Worm (Caenorhabditis elegans): Measurements from ENCODE around the gene F53C3.6.

Gene F53C3.6

DNA sequence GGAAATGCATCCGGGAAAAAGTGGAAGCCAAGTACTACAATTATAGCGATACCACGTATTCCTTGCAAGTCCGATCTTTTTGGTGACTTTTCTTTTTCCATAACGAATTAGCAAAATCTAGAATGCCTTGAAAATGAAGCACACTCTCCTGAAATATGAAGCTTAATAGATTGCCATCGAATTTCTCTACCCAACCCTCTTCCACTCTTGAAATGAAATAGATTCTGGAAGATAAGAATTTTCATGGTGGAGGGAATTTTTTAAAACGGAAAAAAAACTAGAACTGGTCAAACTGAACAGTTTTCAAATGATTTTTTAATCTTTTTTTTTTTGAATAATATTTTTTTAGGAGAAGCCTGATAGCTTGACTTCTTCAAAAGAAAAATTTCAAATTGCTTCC lies 37.1 kb upstream of the F53C3.6 start, which contains the start of gene oac-11:
oac-11 (minus strand) TSS at position 101 of the 400 bp plus-strand sequence.
- TF ChIP-seq egl-18 (GFP tag; IDR thresholded peaks at IDR 0.05) (no peak), nfyb-1 (GFP tag; IDR thresholded peaks at IDR 0.05) (no peak), xnd-1 (tag; optimal IDR thresholded peaks at IDR 0.05) (no peak), cebp-2 (GFP tag; IDR thresholded peaks at IDR 0.05) (no peak), sea-2 (GFP tag; IDR thresholded peaks at IDR 0.05) (no peak), lir-1 (GFP tag; conservative IDR thresholded peaks at IDR 0.05) (no peak), F52B5.7 (tag; optimal IDR thresholded peaks at IDR 0.05) (no peak), lin-26 (GFP tag; IDR thresholded peaks at IDR 0.05) (no peak), lsy-27 (tag; optimal IDR thresholded peaks at IDR 0.05; ENCODE audit: borderline replicate concordance, insufficient read depth) (no peak)

DNA sequence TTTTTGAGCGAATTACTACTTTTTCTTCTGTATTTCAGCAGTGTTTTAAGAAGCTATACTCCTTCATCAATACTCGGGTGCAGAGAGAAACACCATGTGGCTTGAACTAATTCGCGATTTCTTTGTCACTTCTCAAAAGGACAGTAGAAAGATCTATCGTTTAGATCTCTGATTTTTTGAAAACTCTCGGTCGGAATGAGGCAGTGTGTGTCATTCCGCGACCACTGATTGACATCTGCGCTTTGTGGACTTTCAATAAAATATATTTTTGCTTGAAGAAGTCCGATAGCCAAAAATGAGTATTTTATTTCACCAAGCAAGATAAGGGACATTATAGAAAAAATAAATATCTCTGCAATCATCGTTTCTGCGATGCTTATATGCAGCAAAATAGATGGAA lies 35.9 kb upstream of the F53C3.6 start:
- no peak for TF ChIP-seq ceh-91 (GFP tag; IDR thresholded peaks at IDR 0.05)
- TF ChIP-seq egrh-3 (GFP tag; IDR thresholded peaks at IDR 0.05) = no peak
- no peak for TF ChIP-seq F57C9.4 (tag; optimal IDR thresholded peaks at IDR 0.05)
- no peak for TF ChIP-seq tbx-9 (tag; optimal IDR thresholded peaks at IDR 0.05; ENCODE audit: borderline replicate concordance)
- TF ChIP-seq attf-3 (GFP tag; conservative IDR thresholded peaks at IDR 0.05) = no peak
- TF ChIP-seq ztf-18 (tag; optimal IDR thresholded peaks at IDR 0.05) = no peak
- TF ChIP-seq akir-1 (GFP tag; optimal IDR thresholded peaks at IDR 0.05) = no peak
- no peak for TF ChIP-seq rcor-1 (GFP tag; IDR thresholded peaks at IDR 0.05)
- TF ChIP-seq tlf-1 (GFP tag; optimal IDR thresholded peaks at IDR 0.05) = no peak
- no peak for TF ChIP-seq hlh-12 (tag; optimal IDR thresholded peaks at IDR 0.05)
- no peak for TF ChIP-seq lin-26 (GFP tag; IDR thresholded peaks at IDR 0.05)
- no peak for TF ChIP-seq B0261.1 (tag; optimal IDR thresholded peaks at IDR 0.05)
- no peak for TF ChIP-seq rec-8 (tag; optimal IDR thresholded peaks at IDR 0.05)
- TF ChIP-seq snpc-3.4 (tag; optimal IDR thresholded peaks at IDR 0.05) = no peak
- no peak for TF ChIP-seq B0035.1 (tag; optimal IDR thresholded peaks at IDR 0.05)
- TF ChIP-seq C06A6.2 (GFP tag; conservative IDR thresholded peaks at IDR 0.05) = no peak
- no peak for TF ChIP-seq nfya-1 (tag; optimal IDR thresholded peaks at IDR 0.05; ENCODE audit: borderline replicate concordance, insufficient read depth)
- TF ChIP-seq ztf-28 (GFP tag; IDR thresholded peaks at IDR 0.05) = no peak

DNA sequence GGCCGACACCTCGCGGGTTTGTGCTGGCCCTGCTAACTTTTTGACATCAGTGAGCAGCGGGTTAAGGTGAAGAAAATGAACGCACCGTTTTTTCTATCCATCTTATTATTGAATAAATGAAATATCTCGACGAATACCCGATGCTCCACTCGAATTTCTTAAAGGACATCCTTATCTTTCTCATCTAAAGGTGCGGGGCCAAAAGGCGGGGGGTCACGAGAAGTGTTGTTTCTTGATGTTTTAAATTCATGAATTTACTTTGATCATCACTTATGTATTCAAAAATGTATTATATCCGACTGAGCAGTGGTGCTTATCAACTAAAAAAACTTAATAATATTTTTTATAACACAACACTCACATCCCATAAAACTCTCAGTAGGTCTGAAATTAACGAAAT lies 33.3 kb upstream of the F53C3.6 start, which contains the start of gene nhr-261:
nhr-261 (minus strand) TSS at position 101 of the 400 bp plus-strand sequence.
- TF ChIP-seq attf-6 (GFP tag; IDR thresholded peaks at IDR 0.05) (no peak), K11D2.4 (GFP tag; IDR thresholded peaks at IDR 0.05) (no peak), gei-17 (GFP tag; optimal IDR thresholded peaks at IDR 0.05) (no peak), attf-5 (GFP tag; optimal IDR thresholded peaks at IDR 0.05) (no peak), B0019.2 (GFP tag; conservative IDR thresholded peaks at IDR 0.05) (no peak), efl-1 (GFP tag; optimal IDR thresholded peaks at IDR 0.05) (no peak), F37B4.10 (GFP tag; IDR thresholded peaks at IDR 0.05) (no peak), T26A5.8 (tag; optimal IDR thresholded peaks at IDR 0.05) (no peak)

DNA sequence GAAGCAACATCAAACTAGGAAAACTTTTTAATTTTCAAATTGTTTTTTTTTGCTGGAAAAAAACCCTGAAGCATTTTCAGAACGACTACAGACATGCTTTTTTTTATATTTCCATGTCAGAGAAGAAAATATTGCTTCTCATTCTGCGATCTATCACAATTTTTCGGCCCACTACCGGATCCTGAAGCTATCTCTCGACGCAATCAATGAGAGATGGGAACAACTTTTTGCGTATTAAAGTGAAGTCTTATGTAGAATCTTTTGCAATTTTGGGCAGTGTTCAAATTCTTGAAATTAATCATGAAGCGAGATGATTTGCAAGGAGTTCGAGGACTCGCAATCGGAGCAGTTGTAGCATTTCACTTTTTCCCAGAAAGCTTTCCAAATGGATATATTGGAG lies 28.3 kb upstream of the F53C3.6 start, which contains the start of gene oac-10:
oac-10 (plus strand) TSS at position 301 of the 400 bp plus-strand sequence.
- no peak for TF ChIP-seq madf-6 (GFP tag; IDR thresholded peaks at IDR 0.05)
- no peak for TF ChIP-seq ztf-25 (GFP tag; IDR thresholded peaks at IDR 0.05)
- TF ChIP-seq attf-5 (GFP tag; optimal IDR thresholded peaks at IDR 0.05) = no peak
- TF ChIP-seq madf-10 (tag; optimal IDR thresholded peaks at IDR 0.05) = no peak
- no peak for TF ChIP-seq snpc-1.1 (tag; optimal IDR thresholded peaks at IDR 0.05; ENCODE audit: insufficient read depth)
- no peak for TF ChIP-seq nhr-27 (tag; optimal IDR thresholded peaks at IDR 0.05)
- TF ChIP-seq snpc-1.3 (tag; optimal IDR thresholded peaks at IDR 0.05; ENCODE audit: insufficient read depth) = no peak
